Worm (Caenorhabditis elegans) whole organism, L1 larva: ENCODE results near the gene hda-2.

ENCODE experiments used
- ama-1 ChIP-seq: fragments of 150-350 bp; optimal IDR thresholded peaks from 2 replicates; lab custom pipeline; 2014
- dsc-1 ChIP-seq: sonication (generic microtip); optimal IDR thresholded peaks from 2 replicates; lab custom pipeline; 2016; ENCODE audit warnings: mild to moderate bottlenecking, missing genetic modification characterization, missing compliant biosample characterization
- elt-2 ChIP-seq: sonication (generic microtip); optimal IDR thresholded peaks from 2 replicates; lab custom pipeline; 2016; ENCODE audit warnings: missing genetic modification characterization, mild to moderate bottlenecking, inconsistent platforms, missing compliant biosample characterization, missing genetic modification reagents
- ztf-11 ChIP-seq, 2 experiments: sonication (generic microtip); optimal IDR thresholded peaks; 2 replicates each; lab custom pipeline; 2016 to 2017; ENCODE audit warnings: missing genetic modification characterization in 2 of 2, missing biosample characterization in 1 of 2, missing compliant biosample characterization in 1 of 2

The hda-2 gene

ce11 chrII:7974189-7974823 is 48.1 kb downstream of the hda-2 start (continued):
- TF ChIP-seq ztf-11 (tag; optimal IDR thresholded peaks at IDR 0.05; lab: Kevin White, UChicago) = no peak
- TF ChIP-seq dsc-1 (tag; lab: Kevin White, UChicago) = no peak
- no peak for TF ChIP-seq ama-1 (lab: Kevin White, UChicago)
- no peak for TF ChIP-seq elt-2 (tag; lab: Kevin White, UChicago)
